Fruit fly (Drosophila melanogaster): Measurements from ENCODE around the gene CG32572.
A peak's percentile ranks its signal among the peaks of the same experiment; 100 is the strongest.

The CG32572 gene

dm6 chrX:16683765-16684164, 37.2 kb upstream of the CG32572 start, which contains the start of gene Axs (continued):
- peak; percentile 98 for TF ChIP-seq Dp (GFP tag; optimal IDR thresholded peaks at IDR 0.05)
- 0 out of 3 replicates have a peak, but pooled peaks have one; percentile 35 for TF ChIP-seq CG34224 (GFP tag; IDR thresholded peaks at IDR 0.05; ENCODE audit: partially characterized antibody)
- TF ChIP-seq lbe (GFP tag; optimal IDR thresholded peaks at IDR 0.05), result no peak
- TF ChIP-seq Mad (GFP tag; optimal IDR thresholded peaks at IDR 0.05), result peak; percentile 27
- peak; percentile 85 for TF ChIP-seq CG2116 (GFP tag; optimal IDR thresholded peaks at IDR 0.05)
- no peak for TF ChIP-seq CG32532 (GFP tag; IDR thresholded peaks at IDR 0.05)
- peak; percentile 9 for TF ChIP-seq CG33557 (GFP tag; optimal IDR thresholded peaks at IDR 0.05)
- TF ChIP-seq CG3847 (GFP tag; IDR thresholded peaks at IDR 0.05), result peak; percentile 30
- peak; percentile 21 for TF ChIP-seq CTCF (GFP tag; optimal IDR thresholded peaks at IDR 0.05)
- TF ChIP-seq sob (GFP tag; IDR thresholded peaks at IDR 0.05), result peak; percentile 43; the same call in 1 of the 2 replicates
- TF ChIP-seq ERR (GFP tag; optimal IDR thresholded peaks at IDR 0.05), result peak; percentile 45
- TF ChIP-seq Abd-B (GFP tag; optimal IDR thresholded peaks at IDR 0.05), result peak; percentile 4
- no peak for TF ChIP-seq sens-2 (GFP tag; IDR thresholded peaks at IDR 0.05)
- TF ChIP-seq Lim3 (GFP tag; IDR thresholded peaks at IDR 0.05), result no peak
- no peak for TF ChIP-seq peb (GFP tag; IDR thresholded peaks at IDR 0.05)
- no peak for TF ChIP-seq CG9437 (GFP tag; optimal IDR thresholded peaks at IDR 0.05)
- TF ChIP-seq CG7987 (GFP tag; optimal IDR thresholded peaks at IDR 0.05), result no peak
- no peak for TF ChIP-seq Oli (tag; optimal IDR thresholded peaks at IDR 0.05)
- no peak for TF ChIP-seq CG6854 (GFP tag; optimal IDR thresholded peaks at IDR 0.05)
- TF ChIP-seq CG14710 (tag; optimal IDR thresholded peaks at IDR 0.05), result peak; percentile 38
- TF ChIP-seq HmgZ (tag; optimal IDR thresholded peaks at IDR 0.05), result peak; percentile 51
- no peak for TF ChIP-seq CG17328 (GFP tag; IDR thresholded peaks at IDR 0.05)
- TF ChIP-seq CG9817 (tag; optimal IDR thresholded peaks at IDR 0.05), result peak; percentile 0
- peak; percentile 50 for TF ChIP-seq mam (GFP tag; optimal IDR thresholded peaks at IDR 0.05)
- TF ChIP-seq amos (GFP tag; IDR thresholded peaks at IDR 0.05; ENCODE audit: partially characterized antibody), result peak; percentile 77
- TF ChIP-seq CG17186 (GFP tag; optimal IDR thresholded peaks at IDR 0.05), result peak; percentile 40
- peak; percentile 13; the same call in 1 of the 3 replicates for TF ChIP-seq CG2199 (GFP tag; IDR thresholded peaks at IDR 0.05)
- TF ChIP-seq so (GFP tag; IDR thresholded peaks at IDR 0.05), result no peak
- TF ChIP-seq row (GFP tag; IDR thresholded peaks at IDR 0.05), result peak; percentile 49; the same call in 1 of the 3 replicates
- TF ChIP-seq CG31365 (tag; optimal IDR thresholded peaks at IDR 0.05), result peak; percentile 97
- no peak for TF ChIP-seq CG4424 (GFP tag; optimal IDR thresholded peaks at IDR 0.05)
- TF ChIP-seq CG3726 (GFP tag; IDR thresholded peaks at IDR 0.05), result no peak
- TF ChIP-seq stwl (tag; optimal IDR thresholded peaks at IDR 0.05), result peak; percentile 64
- TF ChIP-seq dm (GFP tag; optimal IDR thresholded peaks at IDR 0.05), result peak; percentile 40
- TF ChIP-seq p53 (GFP tag; optimal IDR thresholded peaks at IDR 0.05), result peak; percentile 45
- peak; percentile 78 for TF ChIP-seq CG17385 (GFP tag; optimal IDR thresholded peaks at IDR 0.05)
- no peak for TF ChIP-seq Vsx1 (GFP tag; optimal IDR thresholded peaks at IDR 0.05)
- TF ChIP-seq Med (GFP tag), result peak; percentile 89
- TF ChIP-seq Oaz (GFP tag; IDR thresholded peaks at IDR 0.05), result no peak
- TF ChIP-seq CG15479 (GFP tag; optimal IDR thresholded peaks at IDR 0.05), result peak; percentile 94
- TF ChIP-seq CG2120 (GFP tag; optimal IDR thresholded peaks at IDR 0.05), result peak; percentile 50
- peak; percentile 46 for TF ChIP-seq vfl (GFP tag; optimal IDR thresholded peaks at IDR 0.05)
- peak; percentile 99 for TF ChIP-seq chinmo (GFP tag; IDR thresholded peaks at IDR 0.05; ENCODE audit: partially characterized antibody)
- TF ChIP-seq Optix (GFP tag; IDR thresholded peaks at IDR 0.05), result no peak
- TF ChIP-seq HLH4C (GFP tag; IDR thresholded peaks at IDR 0.05; ENCODE audit: partially characterized antibody), result peak; percentile 48; the same call in 2 of the 3 replicates
- no peak for TF ChIP-seq CG4854 (GFP tag; optimal IDR thresholded peaks at IDR 0.05)
- TF ChIP-seq CG12155 (GFP tag; optimal IDR thresholded peaks at IDR 0.05), result peak; percentile 99
- TF ChIP-seq grn (GFP tag; optimal IDR thresholded peaks at IDR 0.05), result no peak
- peak; percentile 84 for TF ChIP-seq Opbp (GFP tag; IDR thresholded peaks at IDR 0.05; ENCODE audit: partially characterized antibody)
- no peak for TF ChIP-seq unpg (GFP tag; optimal IDR thresholded peaks at IDR 0.05)
- TF ChIP-seq tna (GFP tag; IDR thresholded peaks at IDR 0.05; ENCODE audit: partially characterized antibody), result peak; percentile 74
